Fruit fly (Drosophila melanogaster): ENCODE results near the gene CG43739.

DNA sequence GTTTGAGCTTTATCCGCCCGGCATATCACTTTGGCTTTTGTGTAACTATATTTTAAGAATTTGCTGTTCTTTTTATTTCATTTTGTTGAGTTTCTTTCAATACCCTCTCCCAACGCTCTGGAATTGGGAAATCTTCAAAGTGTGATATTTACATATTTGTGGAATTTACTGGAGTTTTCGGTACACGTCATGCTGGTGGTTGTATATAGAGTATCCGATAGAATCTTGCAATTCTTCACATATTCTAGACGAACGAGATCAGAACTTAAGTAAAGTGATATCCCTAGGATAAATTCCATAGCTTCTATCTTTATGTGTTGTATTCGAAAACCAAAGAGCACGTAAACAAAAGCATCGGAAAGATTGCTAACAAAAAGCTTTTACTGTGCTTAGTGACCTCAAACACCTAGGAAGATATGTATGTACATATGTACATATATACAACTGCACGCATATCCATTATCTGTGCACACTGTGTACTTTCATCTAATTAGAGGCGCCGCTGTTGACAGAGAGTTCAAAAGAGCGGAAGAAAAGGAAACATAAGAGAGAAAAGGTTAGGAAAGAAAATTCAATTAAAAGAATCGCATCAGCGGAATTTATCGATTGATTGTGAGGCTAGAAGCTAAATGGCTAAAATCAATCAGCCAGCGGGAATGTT, 21.9 kb downstream of the CG43739 start:
- TF ChIP-seq CG1832 (GFP tag; optimal IDR thresholded peaks at IDR 0.05) (no peak), salm (tag; optimal IDR thresholded peaks at IDR 0.05) (peak; percentile 13), pb (GFP tag; optimal IDR thresholded peaks at IDR 0.05) (no peak), CG10366 (GFP tag; IDR thresholded peaks at IDR 0.05) (no peak)
